Fruit fly (Drosophila melanogaster) whole organism, embryonic: ENCODE data around the gene pav.

Experiments used
- Adf1 ChIP-seq: fragments of 200-800 bp; sonication (Bioruptor generic); IDR thresholded peaks from 2 replicates; pipeline ENCODE4 v1.3.6; 2022; ENCODE audit warnings: missing biosample characterization, missing genetic modification characterization
- CG10209 ChIP-seq: fragments of 200-800 bp; sonication (Bioruptor generic); optimal IDR thresholded peaks from 3 replicates; lab custom pipeline; 2017; ENCODE audit warnings: missing biosample characterization, mild to moderate bottlenecking, missing genetic modification characterization, missing genetic modification reagents
- CG10267 ChIP-seq: fragments of 200-800 bp; sonication (Bioruptor generic); optimal IDR thresholded peaks from 2 replicates; lab custom pipeline; 2018; ENCODE audit warnings: missing biosample characterization, mild to moderate bottlenecking, missing genetic modification characterization, moderate library complexity
- CG10654 ChIP-seq: fragments of 200-800 bp; sonication (Bioruptor generic); optimal IDR thresholded peaks from 2 replicates; lab custom pipeline; 2016; ENCODE audit warnings: missing biosample characterization, missing genetic modification characterization
- CG10979 ChIP-seq: fragments of 200-800 bp; sonication (Bioruptor generic); optimal IDR thresholded peaks from 2 replicates; lab custom pipeline; 2018; ENCODE audit warnings: missing biosample characterization, mild to moderate bottlenecking, missing genetic modification characterization, moderate library complexity
- CG11093 ChIP-seq: fragments of 200-800 bp; sonication (Bioruptor generic); IDR thresholded peaks from 3 replicates; pipeline ENCODE4 v1.3.6; 2022; ENCODE audit warnings: missing biosample characterization, missing genetic modification characterization
- CG11398 ChIP-seq: fragments of 200-800 bp; sonication (Bioruptor generic); optimal IDR thresholded peaks from 2 replicates; lab custom pipeline; 2016; ENCODE audit warnings: missing biosample characterization, missing genetic modification characterization
- CG12155 ChIP-seq: fragments of 200-800 bp; sonication (Bioruptor generic); optimal IDR thresholded peaks from 3 replicates; lab custom pipeline; 2016; ENCODE audit warnings: missing biosample characterization, missing genetic modification characterization
- CG14050 ChIP-seq: fragments of 200-800 bp; sonication (Bioruptor generic); IDR thresholded peaks from 3 replicates; pipeline ENCODE4 v1.3.6; 2022; ENCODE audit warnings: missing biosample characterization, missing genetic modification characterization
- CG15601 ChIP-seq: fragments of 200-800 bp; sonication (Bioruptor generic); optimal IDR thresholded peaks from 3 replicates; lab custom pipeline; 2019; ENCODE audit warnings: missing biosample characterization, mild to moderate bottlenecking, missing genetic modification characterization, moderate library complexity
- CG17359 ChIP-seq: fragments of 200-800 bp; sonication (Bioruptor generic); optimal IDR thresholded peaks from 3 replicates; lab custom pipeline; 2018; ENCODE audit warnings: missing biosample characterization, mild to moderate bottlenecking, missing genetic modification characterization, moderate library complexity
- CG3163 ChIP-seq: fragments of 200-800 bp; sonication (Bioruptor generic); optimal IDR thresholded peaks from 3 replicates; lab custom pipeline; 2016; ENCODE audit warnings: missing biosample characterization, missing genetic modification characterization
- CG34422 ChIP-seq: fragments of 200-800 bp; sonication (Bioruptor generic); IDR thresholded peaks from 3 replicates; pipeline ENCODE4 v1.3.6; 2022; ENCODE audit warnings: missing biosample characterization, missing genetic modification characterization
- CG4328 ChIP-seq: fragments of 200-800 bp; sonication (Bioruptor generic); optimal IDR thresholded peaks from 3 replicates; lab custom pipeline; 2017; ENCODE audit warnings: missing biosample characterization, missing genetic modification reagents, missing genetic modification characterization
- CG4424 ChIP-seq: fragments of 200-800 bp; sonication (Bioruptor generic); optimal IDR thresholded peaks from 3 replicates; lab custom pipeline; 2016; ENCODE audit warnings: missing biosample characterization, missing genetic modification characterization
- CG4617 ChIP-seq: fragments of 200-800 bp; sonication (Bioruptor generic); optimal IDR thresholded peaks from 3 replicates; lab custom pipeline; 2016; ENCODE audit warnings: missing biosample characterization, missing genetic modification characterization, borderline replicate concordance
- CG6175 ChIP-seq: fragments of 200-800 bp; sonication (Bioruptor generic); IDR thresholded peaks from 3 replicates; pipeline ENCODE4 v1.3.6; 2022; ENCODE audit warnings: missing biosample characterization, missing genetic modification characterization
- CG6813 ChIP-seq: fragments of 200-800 bp; sonication (Bioruptor generic); optimal IDR thresholded peaks from 2 replicates; lab custom pipeline; 2017; ENCODE audit warnings: missing biosample characterization, missing genetic modification characterization, mild to moderate bottlenecking, moderate library complexity, missing genetic modification reagents
- CG7271 ChIP-seq: fragments of 200-800 bp; sonication (Bioruptor generic); optimal IDR thresholded peaks from 2 replicates; lab custom pipeline; 2018; ENCODE audit warnings: missing biosample characterization, mild to moderate bottlenecking, missing genetic modification characterization, moderate library complexity
- CG7928 ChIP-seq: fragments of 200-800 bp; sonication (Bioruptor generic); optimal IDR thresholded peaks from 2 replicates; lab custom pipeline; 2017; ENCODE audit warnings: missing biosample characterization, mild to moderate bottlenecking, missing genetic modification characterization
- CG8924 ChIP-seq: fragments of 200-800 bp; optimal IDR thresholded peaks from 3 replicates; lab custom pipeline; 2019; ENCODE audit warnings: missing biosample characterization, mild to moderate bottlenecking, missing genetic modification characterization, moderate library complexity
- Dll ChIP-seq: fragments of 200-800 bp; sonication (Bioruptor generic); IDR thresholded peaks from 4 replicates; pipeline ENCODE4 v1.3.6; 2022; ENCODE audit warnings: missing biosample characterization, missing genetic modification characterization; ENCODE audit not compliant: partially characterized antibody
- Doc3 ChIP-seq: fragments of 200-800 bp; sonication (Bioruptor generic); IDR thresholded peaks from 3 replicates; pipeline ENCODE4 v1.3.6; 2022; ENCODE audit warnings: missing biosample characterization, missing genetic modification characterization; ENCODE audit not compliant: partially characterized antibody
- Dref ChIP-seq: fragments of 200-800 bp; sonication (Bioruptor generic); IDR thresholded peaks from 2 replicates; pipeline ENCODE4 v1.3.6; 2022; ENCODE audit warnings: missing biosample characterization, missing genetic modification characterization
- HHEX ChIP-seq: fragments of 200-800 bp; sonication (Bioruptor generic); optimal IDR thresholded peaks from 3 replicates; lab custom pipeline; 2017; ENCODE audit warnings: missing biosample characterization, mild to moderate bottlenecking, missing genetic modification characterization, missing genetic modification reagents
- Hr51 ChIP-seq, 2 experiments: fragments of 200-800 bp; sonication (Bioruptor generic); optimal IDR thresholded peaks; 2 replicates in 1 of 2; 3 replicates in 1 of 2; lab custom pipeline; 2016 to 2018; ENCODE audit warnings: missing biosample characterization in 2 of 2, missing genetic modification characterization in 2 of 2, mild to moderate bottlenecking in 1 of 2, moderate library complexity in 1 of 2
- Optix ChIP-seq: fragments of 200-800 bp; sonication (Bioruptor generic); IDR thresholded peaks from 3 replicates; pipeline ENCODE4 v1.3.6; 2022; ENCODE audit warnings: missing biosample characterization, missing genetic modification characterization
- Rx ChIP-seq: fragments of 200-800 bp; sonication (Bioruptor generic); IDR thresholded peaks from 2 replicates; pipeline ENCODE4 v1.3.6; 2022; ENCODE audit warnings: missing biosample characterization, missing genetic modification characterization
- Sox102F ChIP-seq: fragments of 200-800 bp; sonication (Bioruptor generic); optimal IDR thresholded peaks from 2 replicates; lab custom pipeline; 2018; ENCODE audit warnings: missing biosample characterization, mild to moderate bottlenecking, missing genetic modification characterization, moderate library complexity
- Usf ChIP-seq: fragments of 200-800 bp; sonication (Bioruptor generic); optimal IDR thresholded peaks from 2 replicates; lab custom pipeline; 2017; ENCODE audit warnings: missing genotype, missing biosample characterization, missing genetic modification characterization
- Xbp1 ChIP-seq: fragments of 200-800 bp; sonication (Bioruptor generic); optimal IDR thresholded peaks from 3 replicates; lab custom pipeline; 2016; ENCODE audit warnings: missing biosample characterization, mild to moderate bottlenecking, missing genetic modification characterization
- Xrp1 ChIP-seq: fragments of 200-800 bp; sonication (Bioruptor generic); IDR thresholded peaks from 2 replicates; pipeline ENCODE4 v1.3.6; 2022; ENCODE audit warnings: missing biosample characterization, missing genetic modification characterization
- bsh ChIP-seq, 2 experiments: fragments of 200-800 bp; sonication (Bioruptor generic); optimal IDR thresholded peaks; 2 replicates each; lab custom pipeline; 2017 to 2018; ENCODE audit warnings: mild to moderate bottlenecking in 2 of 2, missing biosample characterization in 2 of 2, missing genetic modification characterization in 2 of 2, moderate library complexity in 1 of 2
- cad ChIP-seq: fragments of >200 bp; optimal IDR thresholded peaks from 2 replicates; lab custom pipeline; 2017; ENCODE audit warnings: missing biosample characterization, missing genetic modification characterization
- corto ChIP-seq: fragments of 200-800 bp; sonication (Bioruptor generic); optimal IDR thresholded peaks from 2 replicates; lab custom pipeline; 2016; ENCODE audit warnings: missing biosample characterization, mild to moderate bottlenecking, missing genetic modification characterization, moderate library complexity
- crol ChIP-seq: fragments of 200-800 bp; sonication (Bioruptor generic); IDR thresholded peaks from 2 replicates; pipeline ENCODE4 v1.3.6; 2022; ENCODE audit warnings: missing biosample characterization, missing genetic modification characterization
- dmrt11E ChIP-seq: fragments of 200-800 bp; sonication (Bioruptor generic); optimal IDR thresholded peaks from 3 replicates; lab custom pipeline; 2018; ENCODE audit warnings: missing biosample characterization, mild to moderate bottlenecking, missing genetic modification characterization, moderate library complexity
- dysf ChIP-seq: fragments of 200-800 bp; sonication (Bioruptor generic); IDR thresholded peaks from 3 replicates; pipeline ENCODE4 v1.3.6; 2022; ENCODE audit warnings: missing biosample characterization, missing genetic modification characterization
- esg ChIP-seq: fragments of 200-800 bp; sonication (Bioruptor generic); conservative IDR thresholded peaks from 2 replicates; pipeline ENCODE4 v1.3.6; 2022; ENCODE audit warnings: missing biosample characterization, missing genetic modification characterization
- fru ChIP-seq: fragments of >200 bp; optimal IDR thresholded peaks from 2 replicates; lab custom pipeline; 2017
- hkb ChIP-seq, 2 experiments: fragments of 200-800 bp in 1 of 2; fragments of >200 bp in 1 of 2; sonication (Bioruptor generic) in 1 of 2; IDR thresholded peaks in 1 of 2; optimal IDR thresholded peaks in 1 of 2; 2 replicates each; pipeline versions ENCODE4 v1.3.6 to Lab custom; 2017 to 2022; ENCODE audit warnings: missing biosample characterization in 1 of 2, missing genetic modification characterization in 1 of 2
- hth ChIP-seq: fragments of >200 bp; optimal IDR thresholded peaks from 2 replicates; lab custom pipeline; 2017; ENCODE audit warnings: inconsistent platforms
- insv ChIP-seq, 2 experiments: fragments of 200-800 bp; sonication (Bioruptor generic); optimal IDR thresholded peaks; 3 replicates each; lab custom pipeline; 2016 to 2018; ENCODE audit warnings: missing biosample characterization in 2 of 2, missing genetic modification characterization in 2 of 2
- knrl ChIP-seq: fragments of 200-800 bp; sonication (Bioruptor generic); IDR thresholded peaks from 3 replicates; pipeline ENCODE4 v1.3.6; 2022; ENCODE audit warnings: missing biosample characterization, missing genetic modification characterization; ENCODE audit not compliant: partially characterized antibody
- mam ChIP-seq: fragments of 200-800 bp; sonication (Bioruptor generic); optimal IDR thresholded peaks from 3 replicates; lab custom pipeline; 2016; ENCODE audit warnings: missing biosample characterization, missing genetic modification characterization
- nom ChIP-seq: fragments of 200-800 bp; sonication (Bioruptor generic); optimal IDR thresholded peaks from 2 replicates; lab custom pipeline; 2017; ENCODE audit warnings: missing biosample characterization, missing genetic modification characterization, mild to moderate bottlenecking, moderate library complexity, missing genetic modification reagents
- salm ChIP-seq: fragments of 200-800 bp; sonication (Bioruptor generic); optimal IDR thresholded peaks from 2 replicates; lab custom pipeline; 2018; ENCODE audit warnings: missing biosample characterization, mild to moderate bottlenecking, missing genetic modification characterization
- so ChIP-seq: fragments of 200-800 bp; sonication (Bioruptor generic); IDR thresholded peaks from 3 replicates; pipeline ENCODE4 v1.3.6; 2022; ENCODE audit warnings: missing biosample characterization, missing genetic modification characterization
- sob ChIP-seq: fragments of 200-800 bp; sonication (Bioruptor generic); IDR thresholded peaks from 2 replicates; pipeline ENCODE4 v1.3.6; 2022; ENCODE audit warnings: missing biosample characterization, missing genetic modification characterization
- vnd ChIP-seq: fragments of 200-800 bp; sonication (Bioruptor generic); IDR thresholded peaks from 3 replicates; pipeline ENCODE4 v1.3.6; 2022; ENCODE audit warnings: missing biosample characterization, missing genetic modification characterization; ENCODE audit not compliant: partially characterized antibody

Gene pav

dm6 chr3L:4286784-4287183 is 44.2 kb downstream of the pav start, which contains the start of gene TfIIEbeta (continued):
- no peak for TF ChIP-seq mam
- no peak for TF ChIP-seq esg (GFP tag; lab: Robert Waterston, UW)
- no peak for TF ChIP-seq Sox102F (GFP tag; lab: Kevin White, UChicago)
- no peak for TF ChIP-seq CG7271 (tag; lab: Kevin White, UChicago)
- no peak for TF ChIP-seq HHEX (GFP tag; lab: Kevin White, UChicago)
- no peak for TF ChIP-seq fru (lab: Kevin White, UChicago)
- TF ChIP-seq nom = peak; percentile 16
- no peak for TF ChIP-seq salm (tag; lab: Kevin White, UChicago)
- peak; percentile 36; the same call in 1 of the 3 replicates for TF ChIP-seq dysf (GFP tag; lab: Robert Waterston, UW)
- TF ChIP-seq Optix (GFP tag; lab: Robert Waterston, UW) = no peak
- TF ChIP-seq CG34422 (GFP tag; lab: Robert Waterston, UW) = no peak; the same call in 2 of the 3 replicates
- peak in 1 of 2 experiments; percentile 55 for TF ChIP-seq bsh (GFP tag; optimal IDR thresholded peaks at IDR 0.05; lab: Kevin White, UChicago)
- TF ChIP-seq CG6175 (GFP tag; lab: Robert Waterston, UW) = no peak
- no peak for TF ChIP-seq hkb (optimal IDR thresholded peaks at IDR 0.05; lab: Kevin White, UChicago)
- peak; percentile 39; the same call in 1 of the 2 replicates for TF ChIP-seq hkb (GFP tag; IDR thresholded peaks at IDR 0.05; lab: Robert Waterston, UW)
- no peak for TF ChIP-seq hth
- TF ChIP-seq CG4617 = peak; percentile 6
- TF ChIP-seq Xbp1 = peak; percentile 35
- no peak for TF ChIP-seq CG11398 (GFP tag; lab: Kevin White, UChicago)
- TF ChIP-seq cad (GFP tag; lab: Kevin White, UChicago) = no peak
- no peak for TF ChIP-seq Dref (GFP tag; lab: Robert Waterston, UW)
- TF ChIP-seq CG10267 (tag; lab: Kevin White, UChicago) = peak; percentile 56
- TF ChIP-seq CG10654 = peak; percentile 5
- TF ChIP-seq CG14050 (GFP tag; lab: Robert Waterston, UW) = peak; percentile 24; the same call in 1 of the 3 replicates
- TF ChIP-seq CG6813 (GFP tag; lab: Kevin White, UChicago) = no peak
- no peak for TF ChIP-seq CG4328 (GFP tag; lab: Kevin White, UChicago)
- TF ChIP-seq Usf (GFP tag; lab: Kevin White, UChicago) = no peak
- peak in 1 of 2 experiments; percentile 7 for TF ChIP-seq insv (GFP tag; optimal IDR thresholded peaks at IDR 0.05; lab: Kevin White, UChicago)
- TF ChIP-seq CG8924 (tag; lab: Kevin White, UChicago) = peak; percentile 38
- no peak for TF ChIP-seq vnd
- TF ChIP-seq Hr51 (GFP tag; optimal IDR thresholded peaks at IDR 0.05; lab: Kevin White, UChicago) = no peak
- peak; percentile 18 for TF ChIP-seq CG15601 (tag; lab: Kevin White, UChicago)
- TF ChIP-seq CG10209 (GFP tag; lab: Kevin White, UChicago) = peak; percentile 6
- peak; percentile 52; the same call in 1 of the 2 replicates for TF ChIP-seq Xrp1
- TF ChIP-seq Doc3 (GFP tag; lab: Robert Waterston, UW) = no peak
- peak; percentile 95 for TF ChIP-seq CG7928 (GFP tag; lab: Kevin White, UChicago)
- TF ChIP-seq CG11093 (GFP tag; lab: Robert Waterston, UW) = no peak
- peak; percentile 33; the same call in 1 of the 3 replicates for TF ChIP-seq knrl (GFP tag; lab: Robert Waterston, UW)
- peak; percentile 23 for TF ChIP-seq dmrt11E
- TF ChIP-seq crol (GFP tag; lab: Robert Waterston, UW) = no peak
- no peak for TF ChIP-seq CG3163 (GFP tag; lab: Kevin White, UChicago)
- TF ChIP-seq CG12155 = no peak
- TF ChIP-seq Rx (GFP tag; lab: Robert Waterston, UW) = no peak
- peak; percentile 44 for TF ChIP-seq CG10979 (tag; lab: Kevin White, UChicago)
- peak; percentile 50 for TF ChIP-seq CG4424 (GFP tag; lab: Kevin White, UChicago)
- TF ChIP-seq Adf1 (GFP tag; lab: Robert Waterston, UW) = no peak; the same call in 1 of the 2 replicates
- TF ChIP-seq so (GFP tag; lab: Robert Waterston, UW) = no peak
- TF ChIP-seq sob (GFP tag; lab: Robert Waterston, UW) = no peak
- peak; percentile 66 for TF ChIP-seq CG17359
- no peak for TF ChIP-seq corto (GFP tag; lab: Kevin White, UChicago)
- 0 out of 4 replicates have a peak, but pooled peaks have one; percentile 49 for TF ChIP-seq Dll (GFP tag; lab: Robert Waterston, UW)
